Fruit fly (Drosophila melanogaster) whole organism, embryonic: Measurements from ENCODE around the gene CG6149.

ENCODE experiments used
- Bgb ChIP-seq: fragments of 200-800 bp; sonication (Bioruptor generic); IDR thresholded peaks from 2 replicates; pipeline ENCODE4 v1.3.6; 2022; ENCODE audit warnings: missing biosample characterization, missing genetic modification characterization; ENCODE audit not compliant: partially characterized antibody
- BtbVII ChIP-seq: fragments of 200-800 bp; sonication (Bioruptor generic); optimal IDR thresholded peaks from 3 replicates; lab custom pipeline; 2017; ENCODE audit warnings: missing biosample characterization, mild to moderate bottlenecking, missing genetic modification characterization
- CG10147 ChIP-seq: fragments of 200-800 bp; sonication (Bioruptor generic); optimal IDR thresholded peaks from 2 replicates; lab custom pipeline; 2019; ENCODE audit warnings: missing biosample characterization, mild to moderate bottlenecking, missing genetic modification characterization, moderate library complexity
- CG10979 ChIP-seq: fragments of 200-800 bp; sonication (Bioruptor generic); optimal IDR thresholded peaks from 2 replicates; lab custom pipeline; 2018; ENCODE audit warnings: missing biosample characterization, mild to moderate bottlenecking, missing genetic modification characterization, moderate library complexity
- CG11085 ChIP-seq: fragments of 200-800 bp; sonication (Bioruptor generic); IDR thresholded peaks from 2 replicates; pipeline ENCODE4 v1.3.6; 2022; ENCODE audit warnings: missing biosample characterization, missing genetic modification characterization
- CG11093 ChIP-seq: fragments of 200-800 bp; sonication (Bioruptor generic); IDR thresholded peaks from 3 replicates; pipeline ENCODE4 v1.3.6; 2022; ENCODE audit warnings: missing biosample characterization, missing genetic modification characterization
- CG12391 ChIP-seq: fragments of 200-800 bp; sonication (Bioruptor generic); optimal IDR thresholded peaks from 3 replicates; lab custom pipeline; 2018; ENCODE audit warnings: missing biosample characterization, mild to moderate bottlenecking, missing genetic modification characterization, moderate library complexity
- CG13894 ChIP-seq: fragments of 200-800 bp; sonication (Bioruptor generic); optimal IDR thresholded peaks from 3 replicates; lab custom pipeline; 2018; ENCODE audit warnings: missing biosample characterization, mild to moderate bottlenecking, missing genetic modification characterization, moderate library complexity
- CG14441 ChIP-seq: fragments of 200-800 bp; sonication (Bioruptor generic); IDR thresholded peaks from 2 replicates; pipeline ENCODE4 v1.3.6; 2022; ENCODE audit warnings: missing biosample characterization, missing genetic modification characterization
- CG17359 ChIP-seq: fragments of 200-800 bp; sonication (Bioruptor generic); optimal IDR thresholded peaks from 3 replicates; lab custom pipeline; 2018; ENCODE audit warnings: missing biosample characterization, mild to moderate bottlenecking, missing genetic modification characterization, moderate library complexity
- CG17361 ChIP-seq: fragments of 200-800 bp; sonication (Bioruptor generic); IDR thresholded peaks from 3 replicates; pipeline ENCODE4 v1.3.6; 2022; ENCODE audit warnings: missing biosample characterization, missing genetic modification characterization
- CG17829 ChIP-seq: fragments of 200-800 bp; optimal IDR thresholded peaks from 2 replicates; lab custom pipeline; 2019; ENCODE audit warnings: missing biosample characterization, mild to moderate bottlenecking, missing genetic modification characterization, moderate library complexity
- CG18262 ChIP-seq: fragments of 200-800 bp; optimal IDR thresholded peaks from 3 replicates; lab custom pipeline; 2019; ENCODE audit warnings: missing biosample characterization, mild to moderate bottlenecking, missing genetic modification characterization, moderate library complexity
- CG1832 ChIP-seq: fragments of 200-800 bp; sonication (Bioruptor generic); optimal IDR thresholded peaks from 2 replicates; lab custom pipeline; 2017; ENCODE audit warnings: missing biosample characterization, mild to moderate bottlenecking, missing genetic modification characterization, inconsistent platforms
- CG18599 ChIP-seq: fragments of 200-800 bp; sonication (Bioruptor generic); optimal IDR thresholded peaks from 3 replicates; lab custom pipeline; 2017; ENCODE audit warnings: missing biosample characterization, missing genetic modification characterization, mild to moderate bottlenecking, moderate library complexity, missing genetic modification reagents
- CG31441 ChIP-seq: fragments of 200-800 bp; sonication (Bioruptor generic); IDR thresholded peaks from 2 replicates; pipeline ENCODE4 v1.3.6; 2022; ENCODE audit warnings: missing biosample characterization, missing genetic modification characterization
- CG3726 ChIP-seq: fragments of 200-800 bp; sonication (Bioruptor generic); IDR thresholded peaks from 3 replicates; pipeline ENCODE4, ENCODE4 v1.3.6; 2022; ENCODE audit warnings: missing biosample characterization, missing genetic modification characterization
- CG3847 ChIP-seq: fragments of 200-800 bp; sonication (Bioruptor generic); IDR thresholded peaks from 2 replicates; pipeline ENCODE4 v1.3.6; 2022; ENCODE audit warnings: missing biosample characterization, missing genetic modification characterization
- CG6654 ChIP-seq: fragments of 200-800 bp; sonication (Bioruptor generic); optimal IDR thresholded peaks from 2 replicates; lab custom pipeline; 2017; ENCODE audit warnings: missing biosample characterization, mild to moderate bottlenecking, missing genetic modification characterization
- CG6854 ChIP-seq: fragments of 200-800 bp; sonication (Bioruptor generic); optimal IDR thresholded peaks from 3 replicates; lab custom pipeline; 2017; ENCODE audit warnings: missing biosample characterization, mild to moderate bottlenecking, missing genetic modification characterization
- CG7556 ChIP-seq: fragments of 200-800 bp; sonication (Bioruptor generic); optimal IDR thresholded peaks from 2 replicates; lab custom pipeline; 2017; ENCODE audit warnings: missing biosample characterization, mild to moderate bottlenecking, missing genetic modification characterization
- CG7928 ChIP-seq: fragments of 200-800 bp; sonication (Bioruptor generic); optimal IDR thresholded peaks from 2 replicates; lab custom pipeline; 2017; ENCODE audit warnings: missing biosample characterization, mild to moderate bottlenecking, missing genetic modification characterization
- CG8290 ChIP-seq, 3 experiments: fragments of 200-800 bp; sonication (Bioruptor generic); optimal IDR thresholded peaks; 2 replicates each; lab custom pipeline; 2016 to 2019; ENCODE audit warnings: missing biosample characterization in 3 of 3, missing genetic modification characterization in 3 of 3, mild to moderate bottlenecking in 2 of 3, moderate library complexity in 1 of 3
- CG9609 ChIP-seq: fragments of 200-800 bp; sonication (Bioruptor generic); optimal IDR thresholded peaks from 3 replicates; lab custom pipeline; 2016; ENCODE audit warnings: missing biosample characterization, missing genetic modification characterization
- CG9797 ChIP-seq: fragments of 200-800 bp; sonication (Bioruptor generic); optimal IDR thresholded peaks from 3 replicates; lab custom pipeline; 2018; ENCODE audit warnings: missing biosample characterization, mild to moderate bottlenecking, missing genetic modification characterization
- CG9932 ChIP-seq: fragments of 200-800 bp; sonication (Bioruptor generic); IDR thresholded peaks from 2 replicates; pipeline ENCODE4 v1.3.6; 2022; ENCODE audit warnings: missing biosample characterization, missing genetic modification characterization
- D19A ChIP-seq: fragments of 200-800 bp; optimal IDR thresholded peaks from 3 replicates; lab custom pipeline; 2019; ENCODE audit warnings: missing biosample characterization, mild to moderate bottlenecking, missing genetic modification characterization, moderate library complexity
- HHEX ChIP-seq: fragments of 200-800 bp; sonication (Bioruptor generic); optimal IDR thresholded peaks from 3 replicates; lab custom pipeline; 2017; ENCODE audit warnings: missing biosample characterization, mild to moderate bottlenecking, missing genetic modification characterization, missing genetic modification reagents
- Kr ChIP-seq: fragments of 200-800 bp; sonication (Bioruptor generic); optimal IDR thresholded peaks from 2 replicates; lab custom pipeline; 2017; ENCODE audit warnings: missing biosample characterization, mild to moderate bottlenecking, missing genetic modification characterization
- Med ChIP-seq: fragments of 200-800 bp; sonication (Bioruptor generic); peaks from one replicate; lab custom pipeline; 2016; ENCODE audit warnings: missing biosample characterization, missing genetic modification characterization, mild to moderate bottlenecking, inconsistent platforms, moderate library complexity
- Poxn ChIP-seq: fragments of 200-800 bp; sonication (Bioruptor generic); IDR thresholded peaks from 2 replicates; pipeline ENCODE4 v1.3.6; 2022; ENCODE audit warnings: missing biosample characterization, missing genetic modification characterization
- Usf ChIP-seq: fragments of 200-800 bp; sonication (Bioruptor generic); optimal IDR thresholded peaks from 2 replicates; lab custom pipeline; 2017; ENCODE audit warnings: missing genotype, missing biosample characterization, missing genetic modification characterization
- Vsx1 ChIP-seq: fragments of 200-800 bp; sonication (Bioruptor generic); optimal IDR thresholded peaks from 2 replicates; lab custom pipeline; 2017; ENCODE audit warnings: missing biosample characterization, mild to moderate bottlenecking, missing genetic modification characterization, missing genetic modification reagents
- danr ChIP-seq: fragments of 200-800 bp; sonication (Bioruptor generic); IDR thresholded peaks from 2 replicates; pipeline ENCODE4 v1.3.6; 2022; ENCODE audit warnings: missing biosample characterization, missing genetic modification characterization
- esg ChIP-seq: fragments of 200-800 bp; sonication (Bioruptor generic); conservative IDR thresholded peaks from 2 replicates; pipeline ENCODE4 v1.3.6; 2022; ENCODE audit warnings: missing biosample characterization, missing genetic modification characterization
- fd96Cb ChIP-seq: fragments of 200-800 bp; sonication (Bioruptor generic); optimal IDR thresholded peaks from 2 replicates; lab custom pipeline; 2018; ENCODE audit warnings: missing biosample characterization, mild to moderate bottlenecking, missing genetic modification characterization, moderate library complexity
- h ChIP-seq: fragments of >200 bp; optimal IDR thresholded peaks from 2 replicates; lab custom pipeline; 2017
- jumu ChIP-seq: fragments of 200-800 bp; sonication (Bioruptor generic); optimal IDR thresholded peaks from 3 replicates; lab custom pipeline; 2016; ENCODE audit warnings: missing biosample characterization, missing genetic modification characterization
- kni ChIP-seq: fragments of 200-800 bp; sonication (Bioruptor generic); optimal IDR thresholded peaks from 3 replicates; lab custom pipeline; 2017; ENCODE audit warnings: mild to moderate bottlenecking, missing biosample characterization, missing genetic modification reagents, missing genetic modification characterization
- nerfin-1 ChIP-seq: fragments of 200-800 bp; sonication (Bioruptor generic); optimal IDR thresholded peaks from 3 replicates; lab custom pipeline; 2019; ENCODE audit warnings: missing biosample characterization, mild to moderate bottlenecking, missing genetic modification characterization, moderate library complexity
- repo ChIP-seq: fragments of 200-800 bp; sonication (Bioruptor generic); optimal IDR thresholded peaks from 2 replicates; lab custom pipeline; 2016; ENCODE audit warnings: missing biosample characterization, missing genetic modification characterization
- sens-2 ChIP-seq: fragments of 200-800 bp; sonication (Bioruptor generic); IDR thresholded peaks from 2 replicates; pipeline ENCODE4 v1.3.6; 2022; ENCODE audit warnings: missing biosample characterization, missing genetic modification characterization
- slp2 ChIP-seq: fragments of 200-800 bp; sonication (Bioruptor generic); optimal IDR thresholded peaks from 2 replicates; lab custom pipeline; 2016; ENCODE audit warnings: missing biosample characterization, missing genetic modification characterization
- ssp ChIP-seq: fragments of 200-800 bp; sonication (Bioruptor generic); IDR thresholded peaks from 2 replicates; pipeline ENCODE4 v1.3.6; 2022; ENCODE audit warnings: missing biosample characterization, missing genetic modification characterization
- tap ChIP-seq: fragments of 200-800 bp; optimal IDR thresholded peaks from 3 replicates; lab custom pipeline; 2019; ENCODE audit warnings: missing biosample characterization, mild to moderate bottlenecking, missing genetic modification characterization, moderate library complexity
- tgo ChIP-seq: fragments of 200-800 bp; sonication (Bioruptor generic); IDR thresholded peaks from 3 replicates; pipeline ENCODE4 v1.3.6; 2022; ENCODE audit warnings: missing biosample characterization, missing genetic modification characterization
- toy ChIP-seq: fragments of 200-800 bp; sonication (Bioruptor generic); IDR thresholded peaks from 2 replicates; pipeline ENCODE4 v1.3.6; 2022; ENCODE audit warnings: missing biosample characterization, missing genetic modification characterization
- twi ChIP-seq: fragments of 200-800 bp; optimal IDR thresholded peaks from 2 replicates; lab custom pipeline; 2019; ENCODE audit warnings: missing biosample characterization, mild to moderate bottlenecking, missing genetic modification characterization, moderate library complexity
- z ChIP-seq: fragments of 200-800 bp; sonication (Bioruptor generic); IDR thresholded peaks from 3 replicates; pipeline ENCODE4 v1.3.6; 2022; ENCODE audit warnings: missing biosample characterization, missing genetic modification characterization

The CG6149 gene

DNA sequence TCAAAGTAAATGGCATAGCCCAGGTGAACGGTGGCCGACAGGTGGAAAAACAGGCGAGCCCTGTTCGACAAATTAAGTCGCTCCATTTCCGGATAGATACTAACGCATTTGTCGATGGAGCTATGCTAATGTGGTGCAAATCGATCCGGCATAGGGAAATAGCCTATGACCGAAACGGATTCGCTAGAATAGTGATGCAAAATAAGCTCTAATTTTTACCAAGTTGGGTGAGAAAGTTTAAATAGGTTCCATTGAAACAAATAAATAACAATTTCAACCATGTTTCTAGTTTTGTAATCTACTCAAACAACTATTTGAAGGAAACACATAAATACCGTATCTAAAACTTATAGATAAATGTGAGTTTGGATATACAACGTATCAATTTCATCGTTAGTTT, at the start of gene CG6149:
Gene CG6149, minus strand, starts transcription at position 101 of the 400 bp plus-strand sequence.
- TF ChIP-seq twi (tag; lab: Kevin White, UChicago) = no peak
- 0 out of 2 replicates have a peak, but pooled peaks have one; percentile 7 for TF ChIP-seq CG3847

DNA sequence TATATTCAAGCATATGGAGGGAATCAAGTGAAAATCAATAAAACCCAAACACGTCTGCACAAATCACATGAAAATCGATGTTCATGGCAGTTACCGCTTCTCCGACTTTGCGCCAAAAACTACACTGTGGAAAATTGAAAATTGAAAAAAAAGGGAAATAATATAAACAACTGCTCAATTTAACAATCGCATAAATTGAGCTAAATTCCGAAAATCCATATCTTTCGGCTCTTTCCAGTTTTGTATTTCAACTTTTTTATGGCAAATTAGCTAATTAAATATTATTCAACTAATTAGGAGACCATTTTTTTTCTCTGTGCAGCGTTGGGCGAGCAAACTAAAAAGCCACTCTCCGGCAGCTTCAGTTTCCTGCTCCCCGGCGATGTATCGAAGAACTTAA, 49.2 kb upstream of the CG6149 start:
- TF ChIP-seq esg (GFP tag; lab: Robert Waterston, UW) (0 out of 2 replicates have a peak, but pooled peaks have one; percentile 5), Usf (no peak), CG17361 (peak; percentile 35; the same call in 2 of the 3 replicates), CG31441 (peak; percentile 59), CG6654 (GFP tag; lab: Kevin White, UChicago) (no peak), toy (GFP tag; lab: Robert Waterston, UW) (no peak), CG10147 (peak; percentile 16), D19A (tag; lab: Kevin White, UChicago) (peak; percentile 12), jumu (GFP tag; lab: Kevin White, UChicago) (no peak), CG18599 (peak; percentile 65), CG1832 (GFP tag; lab: Kevin White, UChicago) (no peak), fd96Cb (tag; lab: Kevin White, UChicago) (peak; percentile 52), CG11085 (GFP tag; lab: Robert Waterston, UW) (no peak), CG9797 (GFP tag; lab: Kevin White, UChicago) (no peak), Med (GFP tag; lab: Kevin White, UChicago) (peak; percentile 77), CG6854 (GFP tag; lab: Kevin White, UChicago) (peak; percentile 14), slp2 (GFP tag; lab: Kevin White, UChicago) (no peak), z (GFP tag; lab: Robert Waterston, UW) (no peak), Kr (no peak), danr (GFP tag; lab: Robert Waterston, UW) (0 out of 2 replicates have a peak, but pooled peaks have one; percentile 17), Poxn (GFP tag; lab: Robert Waterston, UW) (no peak), HHEX (GFP tag; lab: Kevin White, UChicago) (no peak), h (lab: Kevin White, UChicago) (no peak), CG7556 (GFP tag; lab: Kevin White, UChicago) (peak; percentile 39), CG12391 (peak; percentile 4), CG11093 (GFP tag; lab: Robert Waterston, UW) (no peak), tgo (no peak), BtbVII (GFP tag; lab: Kevin White, UChicago) (peak; percentile 4), nerfin-1 (tag; lab: Kevin White, UChicago) (no peak), CG7928 (no peak), CG17359 (tag; lab: Kevin White, UChicago) (peak; percentile 49), CG9932 (GFP tag; lab: Robert Waterston, UW) (no peak), CG9609 (no peak), CG18262 (tag; lab: Kevin White, UChicago) (peak; percentile 27), CG17829 (tag; lab: Kevin White, UChicago) (peak; percentile 33), Vsx1 (no peak), kni (no peak), Bgb (GFP tag; lab: Robert Waterston, UW) (no peak), ssp (GFP tag; lab: Robert Waterston, UW) (no peak), CG8290 (GFP tag; optimal IDR thresholded peaks at IDR 0.05; lab: Kevin White, UChicago) (no peak), CG8290 (tag; optimal IDR thresholded peaks at IDR 0.05; lab: Kevin White, UChicago) (no peak), CG13894 (no peak), CG10979 (tag; lab: Kevin White, UChicago) (peak; percentile 57), CG14441 (peak; percentile 48), repo (no peak), sens-2 (GFP tag; lab: Robert Waterston, UW) (no peak), tap (no peak), CG3726 (GFP tag; lab: Robert Waterston, UW) (no peak)
